Worm (Caenorhabditis elegans) whole organism, dauer: Measurements from ENCODE around the gene ets-10.

Experiments
- unc-62 ChIP-seq: sonication (generic microtip); optimal IDR thresholded peaks from 2 replicates; lab custom pipeline; 2017; ENCODE audit warnings: missing biosample characterization, missing genetic modification reagents, missing genetic modification characterization

The ets-10 gene

DNA sequence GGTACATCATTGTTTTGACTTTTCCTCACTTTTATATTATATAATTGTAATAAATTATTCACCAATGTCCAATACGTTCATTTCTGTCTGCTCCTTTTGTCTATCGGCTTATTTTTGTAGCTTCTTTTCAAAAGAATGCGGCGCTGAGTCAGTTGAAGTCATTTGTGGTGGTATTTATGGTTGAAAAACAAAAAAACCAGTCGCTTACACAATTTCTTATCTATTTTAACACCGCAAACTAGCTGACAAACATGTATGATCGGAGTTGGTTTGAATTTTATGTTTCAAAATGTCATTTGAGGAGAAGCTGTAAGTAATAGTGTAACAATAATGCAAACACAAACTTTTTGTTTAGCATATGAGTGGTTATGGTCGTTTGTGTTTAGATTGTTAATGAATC is at the start of gene ets-10:
TSS of gene ets-10 (plus strand) at position 201 of the 400 bp plus-strand sequence.
- no peak for TF ChIP-seq unc-62 (GFP tag; lab: Kevin White, UChicago)

DNA sequence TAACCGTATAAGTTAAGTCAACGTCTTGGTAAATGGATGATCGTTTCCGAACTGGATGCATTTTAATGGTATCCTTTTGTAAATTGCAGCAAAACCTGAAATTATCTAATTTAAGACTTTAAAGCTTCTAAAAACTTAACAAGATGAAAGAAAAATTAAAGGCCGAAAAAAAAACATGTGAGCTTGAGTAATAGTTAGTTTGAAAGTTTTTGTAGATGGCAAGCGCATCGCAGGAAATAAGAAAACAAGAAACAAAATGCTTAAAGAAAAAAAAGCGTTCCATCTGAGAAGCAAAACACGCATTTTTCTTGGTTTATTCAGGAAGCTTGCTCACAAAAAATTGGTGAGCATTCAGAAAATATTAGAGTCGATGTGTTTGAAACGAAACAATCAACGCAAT is 48.2 kb upstream of the ets-10 start, which contains the start of gene rab-37:
TSS of gene rab-37 (minus strand) at position 101 of the 400 bp plus-strand sequence.
- no peak for TF ChIP-seq unc-62 (GFP tag; lab: Kevin White, UChicago)

DNA sequence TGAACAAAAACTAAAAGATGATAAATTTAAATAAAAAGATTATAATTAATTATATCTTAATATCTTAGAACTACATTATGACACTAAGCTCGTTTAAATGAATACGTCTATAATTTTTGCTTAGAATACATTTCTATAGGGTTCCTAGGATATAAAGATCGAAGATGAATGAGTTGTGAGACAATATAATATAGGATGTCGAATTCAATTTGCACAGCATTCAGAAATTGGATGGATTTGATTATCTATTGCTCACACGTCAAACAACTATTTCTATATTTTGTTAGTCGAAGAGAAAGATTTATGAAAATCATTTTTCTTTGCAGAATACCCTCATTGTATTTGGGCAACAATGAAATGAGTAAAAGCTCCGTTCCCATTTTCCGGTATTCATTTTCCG is 45.0 kb upstream of the ets-10 start:
- TF ChIP-seq unc-62 (GFP tag; lab: Kevin White, UChicago): no peak

DNA sequence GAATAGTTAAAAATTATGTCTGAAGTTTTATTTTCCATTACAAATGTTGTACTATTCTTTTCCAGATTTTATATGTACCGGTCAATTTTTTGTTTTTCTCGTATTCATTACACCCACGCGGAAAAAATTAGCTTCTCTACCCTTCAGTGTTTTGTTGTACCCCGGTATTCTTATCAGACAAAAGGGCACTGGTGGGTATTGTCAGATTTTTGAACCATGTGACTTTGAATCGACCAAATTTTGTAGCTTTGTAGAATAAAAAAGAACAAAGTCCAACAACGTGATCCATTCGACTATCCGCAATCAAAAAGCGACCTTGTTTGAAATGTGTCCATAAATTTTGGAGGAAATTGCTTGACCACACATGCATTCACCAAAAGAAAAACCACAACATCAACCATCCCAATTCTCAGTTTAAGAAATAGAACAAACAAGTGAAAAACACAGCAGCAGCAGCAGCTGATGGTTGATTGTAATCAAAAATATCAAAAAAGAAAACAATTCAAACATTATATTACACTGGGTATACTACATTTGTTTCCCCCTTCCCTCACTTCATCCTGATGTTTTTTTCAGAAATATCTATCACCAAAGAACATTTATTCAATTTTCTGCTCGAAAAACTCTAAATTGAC is 39.4 kb upstream of the ets-10 start:
- TF ChIP-seq unc-62 (GFP tag; lab: Kevin White, UChicago): no peak

DNA sequence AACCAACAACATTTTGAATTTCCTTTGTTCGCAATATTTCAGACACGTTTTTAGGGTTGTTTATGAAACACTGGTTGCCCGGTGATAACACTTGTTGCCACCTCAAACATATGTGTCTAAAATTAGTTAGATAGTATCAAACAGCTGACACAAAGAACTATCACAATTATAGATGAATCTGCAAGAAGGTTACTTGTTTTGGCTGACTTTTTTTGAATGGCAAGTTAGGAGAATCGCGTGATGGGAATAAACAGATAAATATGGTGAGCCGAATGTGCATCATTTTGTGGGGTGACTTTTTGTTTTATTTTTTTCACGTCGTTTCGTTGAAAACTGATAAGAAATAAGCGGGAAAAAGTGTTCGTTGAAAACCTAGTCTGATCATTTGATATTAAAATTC is 38.9 kb upstream of the ets-10 start:
- TF ChIP-seq unc-62 (GFP tag; lab: Kevin White, UChicago): no peak

ce11 chrX:4246237-4246697 is 37.7 kb upstream of the ets-10 start:
- TF ChIP-seq unc-62 (GFP tag; lab: Kevin White, UChicago): no peak

- TF ChIP-seq unc-62 (GFP tag; lab: Kevin White, UChicago): no peak
These were observed 37.0 kb upstream of the ets-10 start, which contains the start of gene F48D6.4 for ce11 chrX:4246867-4247591. F48D6.4 (minus strand) TSS chrX:4247212.

DNA sequence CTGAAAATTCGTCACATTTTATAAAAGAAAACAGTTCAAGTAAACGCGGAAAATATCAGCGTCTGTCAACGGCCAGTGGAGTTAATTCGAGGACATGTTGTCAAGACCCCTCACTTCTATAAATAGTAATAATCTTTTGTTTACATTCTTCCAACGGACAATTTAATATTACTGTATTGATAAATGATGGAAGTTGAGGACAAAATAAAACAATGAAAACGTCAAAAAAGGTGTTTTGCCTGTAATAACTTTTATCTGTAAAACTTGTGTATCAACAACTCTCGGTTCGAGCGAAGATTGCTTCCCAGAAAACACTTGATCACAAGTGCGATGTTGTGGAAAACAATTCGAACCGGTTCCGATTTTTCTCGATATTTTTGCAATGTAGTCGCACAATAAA is 35.6 kb upstream of the ets-10 start:
- TF ChIP-seq unc-62 (GFP tag; lab: Kevin White, UChicago): no peak

- no peak for TF ChIP-seq unc-62 (GFP tag; lab: Kevin White, UChicago)
These were observed 35.0 kb upstream of the ets-10 start, which contains the start of gene hlh-13 for ce11 chrX:4248949-4249348. hlh-13 (plus strand) TSS chrX:4249249.

ce11 chrX:4252047-4252446 is 31.9 kb upstream of the ets-10 start, which contains the start of gene srv-5:
srv-5 (plus strand) TSS chrX:4252347.
- TF ChIP-seq unc-62 (GFP tag; lab: Kevin White, UChicago): no peak

ce11 chrX:4254782-4255181 is 29.2 kb upstream of the ets-10 start, which contains the start of gene taf-11.1:
taf-11.1 (plus strand) TSS chrX:4255170.
- no peak for TF ChIP-seq unc-62 (GFP tag; lab: Kevin White, UChicago)

ce11 chrX:4255366-4255765 is 28.6 kb upstream of the ets-10 start:
- no peak for TF ChIP-seq unc-62 (GFP tag; lab: Kevin White, UChicago)

DNA sequence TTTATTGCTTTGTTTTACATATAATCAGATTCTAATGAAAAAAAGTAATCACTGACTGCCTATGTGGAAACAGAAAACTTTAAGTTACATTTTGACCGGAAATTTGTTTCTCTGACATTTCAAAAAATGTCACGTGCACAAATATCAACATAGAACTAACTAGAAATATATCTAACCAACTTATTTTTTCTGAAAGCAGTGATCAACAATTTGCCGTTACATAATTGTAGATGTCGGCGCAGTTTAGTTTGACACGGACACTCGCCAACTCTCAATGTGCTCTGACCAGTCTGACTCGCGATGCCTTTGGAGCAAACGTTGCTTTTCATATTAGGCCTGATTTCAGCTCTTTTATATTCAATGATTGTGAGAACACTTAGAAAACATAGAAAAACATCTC is 27.2 kb upstream of the ets-10 start, which contains the start of gene srv-6:
TSS of gene srv-6 (plus strand) at position 301 of the 400 bp plus-strand sequence.
- TF ChIP-seq unc-62 (GFP tag; lab: Kevin White, UChicago): no peak

DNA sequence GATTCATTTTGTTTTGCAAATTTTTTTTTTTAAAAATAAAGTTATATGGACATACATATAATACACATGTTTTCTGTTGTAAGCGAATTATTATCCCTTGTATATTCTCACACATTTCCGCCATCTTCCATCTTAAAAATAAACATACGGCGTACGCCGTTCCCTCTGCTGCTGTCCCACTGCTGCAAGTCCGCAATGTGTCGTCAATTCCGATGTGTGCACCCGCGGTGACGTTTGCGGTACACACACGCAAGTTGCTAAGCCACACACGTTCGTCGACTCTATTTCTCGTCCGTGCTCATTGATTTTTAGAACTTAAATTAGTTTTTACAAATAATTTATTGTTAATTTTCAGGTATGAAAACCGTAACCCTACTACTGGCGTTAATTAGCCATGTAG is 23.7 kb upstream of the ets-10 start, which contains the start of gene C52B9.4:
TSS of gene C52B9.4 (plus strand) at position 356 of the 400 bp plus-strand sequence.
- TF ChIP-seq unc-62 (GFP tag; lab: Kevin White, UChicago): no peak

- no peak for TF ChIP-seq unc-62 (GFP tag; lab: Kevin White, UChicago)
These were observed 20.2 kb upstream of the ets-10 start for ce11 chrX:4263820-4264219.

DNA sequence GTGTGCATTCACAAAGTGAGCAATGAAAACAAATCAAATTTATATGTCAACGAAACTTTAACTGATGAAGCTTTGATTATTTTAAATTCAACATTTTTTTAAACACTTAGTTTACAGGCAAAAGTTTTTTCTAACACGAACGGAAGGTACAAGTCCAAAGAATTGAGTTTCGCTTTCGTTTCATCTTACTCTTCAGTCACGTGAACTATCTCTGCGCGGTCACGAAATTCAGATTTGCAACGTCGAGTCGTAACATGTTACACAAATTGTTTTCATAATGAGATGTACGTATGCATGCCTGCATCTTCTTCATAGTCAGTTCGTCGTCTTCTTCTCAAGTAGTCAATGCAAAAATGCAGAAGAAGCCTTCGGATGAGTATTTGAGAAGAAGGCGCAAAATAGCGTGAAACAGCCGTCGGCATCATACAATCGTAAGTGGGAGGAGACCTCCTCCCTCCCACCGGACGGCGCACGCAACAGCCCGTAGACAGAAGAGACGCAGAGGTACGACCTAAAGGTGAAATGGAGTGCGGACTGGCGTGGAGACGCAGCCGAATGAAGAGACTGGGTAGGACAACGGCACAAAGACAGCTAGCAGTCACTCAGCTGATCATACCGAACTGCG is 18.6 kb upstream of the ets-10 start, which contains the start of gene coel-1:
TSS of gene coel-1 (plus strand) at position 381 of the 625 bp plus-strand sequence.
- TF ChIP-seq unc-62 (GFP tag; lab: Kevin White, UChicago): no peak
